Worm (Caenorhabditis elegans) whole organism, young adult: ENCODE measurements around the gene C49F5.8.
A peak's percentile ranks its signal among the peaks of the same experiment; 100 is the strongest.

Experiments
- B0035.1 ChIP-seq: sonication (generic microtip); optimal IDR thresholded peaks from 2 replicates; lab custom pipeline; 2016; ENCODE audit warnings: missing genetic modification characterization, mild to moderate bottlenecking, missing compliant biosample characterization, missing genotype, missing genetic modification reagents
- F33H1.4 ChIP-seq: fragments of 200-800 bp; sonication (Bioruptor generic); IDR thresholded peaks from 2 replicates; pipeline ENCODE4 v1.3.6; 2022; ENCODE audit warnings: missing genetic modification reagents, missing genetic modification characterization, missing compliant biosample characterization
- F39B2.1 ChIP-seq: fragments of 200-800 bp; sonication (Bioruptor generic); IDR thresholded peaks from 2 replicates; pipeline ENCODE4 v1.3.6; 2022; ENCODE audit warnings: missing genetic modification reagents, missing genetic modification characterization, missing compliant biosample characterization
- F49E8.2 ChIP-seq: sonication (generic microtip); optimal IDR thresholded peaks from 3 replicates; lab custom pipeline; 2017; ENCODE audit warnings: missing genetic modification characterization, mild to moderate bottlenecking, missing compliant biosample characterization, antibody characterized with exemption, moderate library complexity; ENCODE audit not compliant: insufficient read depth
- F52B5.7 ChIP-seq: sonication (generic microtip); optimal IDR thresholded peaks from 2 replicates; lab custom pipeline; 2016; ENCODE audit warnings: mild to moderate bottlenecking, missing genetic modification characterization, missing compliant biosample characterization
- F55B11.4 ChIP-seq: sonication (generic microtip); optimal IDR thresholded peaks from 2 replicates; lab custom pipeline; 2016; ENCODE audit warnings: missing compliant biosample characterization, missing genetic modification characterization, borderline replicate concordance; ENCODE audit not compliant: insufficient read depth
- K11D2.4 ChIP-seq: fragments of 200-800 bp; sonication (Bioruptor generic); IDR thresholded peaks from 2 replicates; pipeline ENCODE4 v1.3.6; 2022; ENCODE audit warnings: missing genetic modification reagents, missing genetic modification characterization, missing compliant biosample characterization
- T26A5.8 ChIP-seq: sonication (generic microtip); optimal IDR thresholded peaks from 2 replicates; lab custom pipeline; 2016; ENCODE audit warnings: missing genetic modification characterization, missing compliant biosample characterization
- Y53F4B.3 ChIP-seq: fragments of 200-800 bp; sonication (Bioruptor generic); IDR thresholded peaks from 2 replicates; pipeline ENCODE4 v1.3.6; 2022; ENCODE audit warnings: missing genetic modification reagents, missing genetic modification characterization, missing compliant biosample characterization
- aptf-3 ChIP-seq: fragments of 200-800 bp; sonication (Bioruptor generic); IDR thresholded peaks from 2 replicates; pipeline ENCODE4 v1.3.6; 2022; ENCODE audit warnings: missing genetic modification characterization, missing compliant biosample characterization
- athp-1 ChIP-seq: sonication (generic microtip); optimal IDR thresholded peaks from 2 replicates; lab custom pipeline; 2017; ENCODE audit warnings: mild to moderate bottlenecking, missing genetic modification characterization, missing compliant biosample characterization
- attf-6 ChIP-seq: fragments of 200-800 bp; sonication (Bioruptor generic); IDR thresholded peaks from 2 replicates; pipeline ENCODE4 v1.3.6; 2022; ENCODE audit warnings: missing genetic modification reagents, missing genetic modification characterization, missing compliant biosample characterization
- bed-2 ChIP-seq: fragments of 200-800 bp; sonication (Bioruptor generic); IDR thresholded peaks from 2 replicates; pipeline ENCODE4 v1.3.6; 2022; ENCODE audit warnings: missing genetic modification reagents, missing genetic modification characterization, missing compliant biosample characterization
- ccch-3 ChIP-seq: fragments of 200-800 bp; sonication (Bioruptor generic); optimal IDR thresholded peaks from 2 replicates; lab custom pipeline; 2018; ENCODE audit warnings: mild to moderate bottlenecking, missing genetic modification characterization, missing compliant biosample characterization
- cebp-2 ChIP-seq: fragments of 200-800 bp; sonication (Bioruptor generic); IDR thresholded peaks from 2 replicates; pipeline ENCODE4 v1.3.6; 2022; ENCODE audit warnings: missing genetic modification characterization, missing compliant biosample characterization
- ceh-100 ChIP-seq: fragments of 200-800 bp; sonication (Bioruptor generic); IDR thresholded peaks from 2 replicates; pipeline ENCODE4 v1.3.6; 2022; ENCODE audit warnings: missing genetic modification reagents, missing genetic modification characterization, missing compliant biosample characterization
- ceh-27 ChIP-seq: fragments of 200-800 bp; sonication (Bioruptor generic); optimal IDR thresholded peaks from 2 replicates; lab custom pipeline; 2018; ENCODE audit warnings: mild to moderate bottlenecking, missing genetic modification characterization, moderate library complexity, missing compliant biosample characterization
- die-1 ChIP-seq: sonication (generic microtip); optimal IDR thresholded peaks from 2 replicates; lab custom pipeline; 2016; ENCODE audit warnings: missing genotype, mild to moderate bottlenecking, missing genetic modification characterization, missing compliant biosample characterization
- efl-1 ChIP-seq: fragments of 150-350 bp; optimal IDR thresholded peaks from 2 replicates; lab custom pipeline; 2014; ENCODE audit warnings: missing biosample characterization, missing genetic modification reagents, missing genetic modification characterization
- gei-17 ChIP-seq: fragments of 200-800 bp; sonication (Bioruptor generic); optimal IDR thresholded peaks from 2 replicates; lab custom pipeline; 2018; ENCODE audit warnings: mild to moderate bottlenecking, missing genetic modification characterization, missing compliant biosample characterization
- hlh-26 ChIP-seq: fragments of 200-800 bp; sonication (Bioruptor generic); conservative IDR thresholded peaks from 2 replicates; pipeline ENCODE4 v1.3.6; 2022; ENCODE audit warnings: missing genetic modification reagents, missing genetic modification characterization, missing compliant biosample characterization
- lag-1 ChIP-seq: fragments of 200-800 bp; sonication (Bioruptor generic); IDR thresholded peaks from 2 replicates; pipeline ENCODE4 v1.3.6; 2022; ENCODE audit warnings: missing genetic modification reagents, missing genetic modification characterization, missing compliant biosample characterization
- lin-26 ChIP-seq: fragments of 200-800 bp; sonication (Bioruptor generic); IDR thresholded peaks from 2 replicates; pipeline ENCODE4 v1.3.6; 2022; ENCODE audit warnings: missing genetic modification reagents, missing genetic modification characterization, missing compliant biosample characterization
- lin-40 ChIP-seq: sonication (generic microtip); optimal IDR thresholded peaks from 2 replicates; lab custom pipeline; 2016; ENCODE audit warnings: missing genetic modification characterization, mild to moderate bottlenecking, missing compliant biosample characterization, missing genotype, missing genetic modification reagents
- lin-54 ChIP-seq: fragments of 200-800 bp; sonication (Bioruptor generic); optimal IDR thresholded peaks from 2 replicates; lab custom pipeline; 2018; ENCODE audit warnings: mild to moderate bottlenecking, missing genetic modification characterization, missing compliant biosample characterization
- lir-1 ChIP-seq: fragments of 200-800 bp; sonication (Bioruptor generic); conservative IDR thresholded peaks from 2 replicates; pipeline ENCODE4 v1.3.6; 2022; ENCODE audit warnings: missing genetic modification reagents, missing genetic modification characterization, missing compliant biosample characterization
- lsl-1 ChIP-seq: fragments of 200-800 bp; sonication (Bioruptor generic); optimal IDR thresholded peaks from 2 replicates; lab custom pipeline; 2018; ENCODE audit warnings: mild to moderate bottlenecking, missing genetic modification characterization, moderate library complexity, missing compliant biosample characterization
- mxl-1 ChIP-seq: sonication (generic microtip); optimal IDR thresholded peaks from 2 replicates; lab custom pipeline; 2016; ENCODE audit warnings: missing genetic modification characterization, missing compliant biosample characterization
- nfya-2 ChIP-seq: fragments of 200-800 bp; sonication (Bioruptor generic); IDR thresholded peaks from 2 replicates; pipeline ENCODE4 v1.3.6; 2022; ENCODE audit warnings: missing genetic modification reagents, missing genetic modification characterization, missing compliant biosample characterization
- nfyb-1 ChIP-seq: fragments of 200-800 bp; sonication (Bioruptor generic); IDR thresholded peaks from 2 replicates; pipeline ENCODE4 v1.3.6; 2022; ENCODE audit warnings: missing genetic modification reagents, missing genetic modification characterization, missing compliant biosample characterization
- nhr-80 ChIP-seq: sonication (generic microtip); optimal IDR thresholded peaks from 2 replicates; lab custom pipeline; 2016; ENCODE audit warnings: missing genetic modification characterization, missing compliant biosample characterization
- nhr-90 ChIP-seq: sonication (generic microtip); optimal IDR thresholded peaks from 2 replicates; lab custom pipeline; 2016; ENCODE audit warnings: missing genotype, mild to moderate bottlenecking, missing genetic modification characterization, missing compliant biosample characterization
- snpc-1.1 ChIP-seq: sonication (generic microtip); optimal IDR thresholded peaks from 2 replicates; lab custom pipeline; 2017; ENCODE audit warnings: missing genetic modification characterization, mild to moderate bottlenecking, missing compliant biosample characterization, antibody characterized with exemption, moderate library complexity, missing genotype, missing genetic modification reagents; ENCODE audit not compliant: insufficient read depth
- snpc-1.3 ChIP-seq: sonication (generic microtip); optimal IDR thresholded peaks from 2 replicates; lab custom pipeline; 2017; ENCODE audit warnings: missing genetic modification characterization, mild to moderate bottlenecking, missing compliant biosample characterization, antibody characterized with exemption, moderate library complexity, missing genotype, missing genetic modification reagents; ENCODE audit not compliant: insufficient read depth
- snpc-3.4 ChIP-seq: sonication (generic microtip); optimal IDR thresholded peaks from 2 replicates; lab custom pipeline; 2017; ENCODE audit warnings: missing genetic modification characterization, mild to moderate bottlenecking, missing compliant biosample characterization, antibody characterized with exemption, moderate library complexity, missing genotype, missing genetic modification reagents
- snpc-4 ChIP-seq, 5 experiments: fragments of 150-350 bp in 1 of 5; sonication (generic microtip) in 4 of 5; optimal IDR thresholded peaks; 2 replicates each; lab custom pipeline; 2014 to 2018; ENCODE audit warnings: missing genetic modification characterization in 5 of 5, missing biosample characterization in 3 of 5, antibody characterized with exemption in 2 of 5, mild to moderate bottlenecking in 2 of 5, missing compliant biosample characterization in 2 of 5, missing genotype in 2 of 5, moderate library complexity in 2 of 5, missing genetic modification reagents in 1 of 5
- ztf-25 ChIP-seq: fragments of 200-800 bp; sonication (Bioruptor generic); IDR thresholded peaks from 2 replicates; pipeline ENCODE4 v1.3.6; 2022; ENCODE audit warnings: missing genetic modification reagents, missing genetic modification characterization, missing compliant biosample characterization
- ztf-26 ChIP-seq: sonication (generic microtip); optimal IDR thresholded peaks from 2 replicates; lab custom pipeline; 2017; ENCODE audit warnings: missing genetic modification characterization, missing compliant biosample characterization

Gene C49F5.8

ce11 chrX:11962050-11962788, 2.3 kb downstream of the C49F5.8 start (continued):
- no peak for TF ChIP-seq B0035.1 (tag; lab: Kevin White, UChicago)
- no peak for TF ChIP-seq snpc-1.3 (tag; lab: Kevin White, UChicago)

- TF ChIP-seq ceh-27 (GFP tag; lab: Kevin White, UChicago) (no peak), die-1 (no peak), ztf-25 (no peak), mxl-1 (tag; lab: Kevin White, UChicago) (no peak), snpc-1.1 (tag; lab: Kevin White, UChicago) (no peak), T26A5.8 (tag; lab: Kevin White, UChicago) (no peak), F55B11.4 (no peak), lin-40 (tag; lab: Kevin White, UChicago) (no peak), efl-1 (GFP tag; lab: Kevin White, UChicago) (no peak), nfyb-1 (GFP tag; lab: Robert Waterston, UW) (no peak), lir-1 (GFP tag; lab: Robert Waterston, UW) (no peak), cebp-2 (no peak), snpc-4 (GFP tag; optimal IDR thresholded peaks at IDR 0.05; lab: Kevin White, UChicago) (no peak), snpc-4 (tag; optimal IDR thresholded peaks at IDR 0.05; lab: Kevin White, UChicago) (no peak), Y53F4B.3 (no peak), nhr-90 (tag; lab: Kevin White, UChicago) (no peak)
- TF ChIP-seq, all 124 proteins: peak for 0
These were observed 3.7 kb downstream of the C49F5.8 start for ce11 chrX:11963659-11964058.

- no peak for TF ChIP-seq snpc-1.1 (tag; lab: Kevin White, UChicago)
- no peak for TF ChIP-seq F33H1.4 (GFP tag; lab: Robert Waterston, UW)
- TF ChIP-seq nhr-90 (tag; lab: Kevin White, UChicago), result no peak
- no peak for TF ChIP-seq lin-54 (GFP tag; lab: Kevin White, UChicago)
- peak; percentile 4 for TF ChIP-seq ztf-26
- no peak for TF ChIP-seq Y53F4B.3
- peak; percentile 81 for TF ChIP-seq nhr-80 (tag; lab: Kevin White, UChicago)
- TF ChIP-seq lin-26 (GFP tag; lab: Robert Waterston, UW), result no peak
- TF ChIP-seq T26A5.8 (tag; lab: Kevin White, UChicago), result no peak
- TF ChIP-seq attf-6 (GFP tag; lab: Robert Waterston, UW), result no peak
- TF ChIP-seq lin-40 (tag; lab: Kevin White, UChicago), result peak; percentile 7
- TF ChIP-seq K11D2.4, result no peak
- TF ChIP-seq F39B2.1 (GFP tag; lab: Robert Waterston, UW), result no peak
- TF ChIP-seq bed-2 (GFP tag; lab: Robert Waterston, UW), result no peak
- TF ChIP-seq B0035.1 (tag; lab: Kevin White, UChicago), result no peak
- TF ChIP-seq ccch-3 (GFP tag; lab: Kevin White, UChicago), result no peak
These were observed 4.6 kb downstream of the C49F5.8 start for ce11 chrX:11964555-11964954.

- TF ChIP-seq F49E8.2 (tag; lab: Kevin White, UChicago), result no peak
These were observed 5.2 kb downstream of the C49F5.8 start for ce11 chrX:11965163-11965562.

- no peak for TF ChIP-seq lag-1 (GFP tag; lab: Robert Waterston, UW)
- no peak for TF ChIP-seq lsl-1
- no peak for TF ChIP-seq aptf-3
- TF ChIP-seq efl-1 (GFP tag; lab: Kevin White, UChicago), result no peak
- TF ChIP-seq nhr-80 (tag; lab: Kevin White, UChicago), result peak; percentile 8
- TF ChIP-seq ccch-3 (GFP tag; lab: Kevin White, UChicago), result no peak
- TF ChIP-seq ceh-27 (GFP tag; lab: Kevin White, UChicago), result no peak
- no peak for TF ChIP-seq gei-17 (GFP tag; lab: Kevin White, UChicago)
- TF ChIP-seq ceh-100 (GFP tag; lab: Robert Waterston, UW), result no peak
- TF ChIP-seq hlh-26 (GFP tag; lab: Robert Waterston, UW), result no peak
- no peak for TF ChIP-seq athp-1 (tag; lab: Kevin White, UChicago)
- no peak for TF ChIP-seq snpc-3.4 (tag; lab: Kevin White, UChicago)
- TF ChIP-seq F52B5.7 (tag; lab: Kevin White, UChicago), result no peak
- no peak for TF ChIP-seq nfya-2
These were observed 5.8 kb downstream of the C49F5.8 start, which contains the start of gene sams-1 for ce11 chrX:11965663-11966304. sams-1 (plus strand) TSS chrX:11965962.
